Fruit fly (Drosophila melanogaster) whole organism: ENCODE measurements around the gene RpL7.

Experiments used
- CG8478 ChIP-seq: fragments of >200 bp; optimal IDR thresholded peaks from 2 replicates; lab custom pipeline; 2018; ENCODE audit warnings: inconsistent platforms
- Dll ChIP-seq: fragments of >200 bp; optimal IDR thresholded peaks from 2 replicates; lab custom pipeline; 2017
- EcR ChIP-seq, 2 experiments: fragments of >200 bp; optimal IDR thresholded peaks; 2 replicates each; lab custom pipeline; 2017; ENCODE audit warnings: missing biosample characterization in 2 of 2, missing genetic modification characterization in 2 of 2, missing genetic modification reagents in 2 of 2
- pan ChIP-seq: fragments of >200 bp; optimal IDR thresholded peaks from 2 replicates; lab custom pipeline; 2017
- psq ChIP-seq: fragments of >200 bp; optimal IDR thresholded peaks from 2 replicates; lab custom pipeline; 2017
- usp ChIP-seq: fragments of >200 bp; optimal IDR thresholded peaks from 2 replicates; lab custom pipeline; 2017; ENCODE audit warnings: missing biosample characterization, missing genetic modification characterization, mixed read lengths

RpL7 gene

dm6 chr2L:10210631-10211557 is 10.1 kb downstream of the RpL7 start, which contains the start of the genes CG5727 and ath:
CG5727 (minus strand) TSS chr2L:10210681.
ath (plus strand) TSS chr2L:10211143.
- TF ChIP-seq CG8478 (lab: Kevin White, UChicago), result no peak
- TF ChIP-seq pan (lab: Kevin White, UChicago), result no peak
- TF ChIP-seq Dll, result no peak
- TF ChIP-seq usp, result no peak
- no peak for TF ChIP-seq EcR (GFP tag; optimal IDR thresholded peaks at IDR 0.05; lab: Kevin White, UChicago)
- no peak for TF ChIP-seq psq (lab: Kevin White, UChicago)

DNA sequence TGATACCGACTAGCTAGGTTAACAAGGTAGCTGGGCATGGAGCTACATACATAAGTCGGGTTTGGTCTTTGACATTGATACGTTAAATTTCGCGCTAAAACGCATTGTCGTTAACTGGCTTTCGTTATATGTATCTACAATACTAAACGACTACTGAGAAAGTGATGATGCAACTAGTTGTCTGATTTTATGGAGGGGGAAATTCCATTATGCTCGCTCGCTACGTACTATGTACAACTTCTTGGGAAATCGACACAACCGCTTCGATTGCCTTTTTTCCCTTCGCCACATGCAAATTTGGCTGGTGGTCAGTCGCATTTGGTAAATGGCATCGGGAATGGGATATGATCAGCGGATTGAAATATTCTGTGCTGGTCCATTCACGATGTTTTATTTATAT is 19.2 kb downstream of the RpL7 start:
- TF ChIP-seq EcR (GFP tag; optimal IDR thresholded peaks at IDR 0.05; lab: Kevin White, UChicago), result no peak
- TF ChIP-seq pan (lab: Kevin White, UChicago), result no peak
- no peak for TF ChIP-seq Dll
- no peak for TF ChIP-seq CG8478 (lab: Kevin White, UChicago)
- no peak for TF ChIP-seq usp
- no peak for TF ChIP-seq psq (lab: Kevin White, UChicago)

dm6 chr2L:10220501-10221386 is 19.9 kb downstream of the RpL7 start, which contains the start of the genes Npc1a and Prosalpha6:
Npc1a (minus strand) TSS chr2L:10221216.
Prosalpha6 (plus strand) TSS chr2L:10221351.
- no peak for TF ChIP-seq EcR (GFP tag; optimal IDR thresholded peaks at IDR 0.05; lab: Kevin White, UChicago)
- no peak for TF ChIP-seq psq (lab: Kevin White, UChicago)
- TF ChIP-seq pan (lab: Kevin White, UChicago), result no peak
- no peak for TF ChIP-seq Dll
- no peak for TF ChIP-seq usp
- TF ChIP-seq CG8478 (lab: Kevin White, UChicago), result no peak

- TF ChIP-seq usp, result no peak
- TF ChIP-seq pan (lab: Kevin White, UChicago), result no peak
- TF ChIP-seq psq (lab: Kevin White, UChicago), result no peak
- TF ChIP-seq Dll, result no peak
- TF ChIP-seq CG8478 (lab: Kevin White, UChicago), result no peak
- no peak for TF ChIP-seq EcR (GFP tag; optimal IDR thresholded peaks at IDR 0.05; lab: Kevin White, UChicago)
Measured at dm6 chr2L:10221387-10221705, 20.5 kb downstream of the RpL7 start.

- TF ChIP-seq EcR (GFP tag; optimal IDR thresholded peaks at IDR 0.05; lab: Kevin White, UChicago) (no peak), Dll (no peak), CG8478 (lab: Kevin White, UChicago) (no peak), psq (lab: Kevin White, UChicago) (no peak), usp (no peak), pan (lab: Kevin White, UChicago) (no peak)
Measured at dm6 chr2L:10222550-10223231, 21.9 kb downstream of the RpL7 start, which contains the start of gene Bcs1. Bcs1 (plus strand) TSS chr2L:10222657.

DNA sequence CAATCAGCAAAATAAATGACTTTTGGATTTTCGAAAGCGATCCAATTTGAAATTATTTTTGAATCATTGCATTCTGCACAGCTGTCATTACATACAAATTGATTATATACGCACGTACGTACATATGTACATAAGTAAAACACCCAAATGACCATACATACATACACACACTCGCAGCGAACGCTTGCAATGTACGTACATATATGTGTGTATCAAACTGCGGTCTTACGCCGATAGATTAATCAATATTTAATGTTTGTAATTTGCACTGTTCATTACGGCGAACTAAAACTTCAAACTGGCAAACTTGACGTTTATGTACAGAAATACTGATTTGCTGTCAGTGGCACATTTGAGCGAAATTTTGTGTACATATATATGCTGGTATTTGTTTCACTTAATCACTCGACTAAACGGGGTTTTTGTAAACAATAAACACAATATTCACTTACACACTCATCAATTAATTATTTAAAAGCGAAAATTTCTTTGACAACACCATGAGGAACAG is 25.5 kb downstream of the RpL7 start:
- no peak for TF ChIP-seq Dll
- TF ChIP-seq EcR (GFP tag; optimal IDR thresholded peaks at IDR 0.05; lab: Kevin White, UChicago), result no peak
- TF ChIP-seq psq (lab: Kevin White, UChicago), result no peak
- no peak for TF ChIP-seq CG8478 (lab: Kevin White, UChicago)
- no peak for TF ChIP-seq usp
- TF ChIP-seq pan (lab: Kevin White, UChicago), result no peak

DNA sequence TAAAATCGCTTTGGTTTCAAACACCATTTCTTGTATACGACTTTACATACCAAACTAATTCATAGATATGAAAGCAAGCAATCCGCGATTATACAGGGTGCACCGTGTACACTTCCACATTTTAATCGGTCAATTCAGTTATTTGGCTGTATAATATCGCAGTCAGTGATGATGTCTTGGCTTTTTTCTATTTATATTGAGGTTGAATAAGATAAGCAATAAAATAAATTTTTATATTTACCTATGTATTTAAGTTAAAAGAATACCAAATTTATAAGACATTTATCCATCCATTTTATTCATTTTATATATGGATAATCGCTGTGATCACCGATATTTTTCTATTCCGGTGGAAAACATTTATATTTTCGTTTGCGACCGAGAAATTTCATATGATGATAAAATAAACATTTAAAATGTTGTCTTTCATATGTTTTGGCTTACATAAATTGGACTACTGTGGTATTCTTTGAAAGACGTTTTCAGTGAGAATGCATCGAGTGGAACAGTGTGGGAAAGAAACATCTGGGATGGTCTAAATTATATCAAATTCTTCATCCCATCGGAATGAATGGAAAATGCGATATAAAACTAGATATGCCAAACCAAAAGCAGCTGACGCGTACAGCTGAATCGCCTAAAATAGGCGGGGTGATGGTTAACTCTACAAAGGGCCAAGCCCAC is 26.1 kb downstream of the RpL7 start, which contains the start of gene CG5708:
CG5708 (minus strand) TSS at position 85 of the 684 bp plus-strand sequence.
- TF ChIP-seq EcR (GFP tag; optimal IDR thresholded peaks at IDR 0.05; lab: Kevin White, UChicago) (no peak), usp (no peak), Dll (no peak), psq (lab: Kevin White, UChicago) (no peak), pan (lab: Kevin White, UChicago) (no peak), CG8478 (lab: Kevin White, UChicago) (no peak)

DNA sequence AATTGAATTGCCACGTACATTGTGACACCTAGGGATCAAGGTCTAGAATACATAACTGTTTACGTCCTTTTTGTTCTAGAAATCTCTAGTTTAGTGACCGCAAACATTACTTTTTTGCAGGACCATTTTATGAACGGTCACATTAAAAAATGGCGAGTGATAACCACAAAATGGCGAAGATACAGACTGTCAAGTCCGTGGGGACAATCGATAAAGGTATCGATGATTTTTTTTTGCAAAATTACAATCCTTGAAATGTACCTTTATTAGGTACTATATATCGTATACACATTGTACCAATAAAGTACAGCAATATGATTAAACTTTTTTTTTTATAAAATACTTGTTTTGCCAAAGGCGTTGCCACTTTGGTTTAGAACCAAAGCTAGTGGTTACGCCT is 29.7 kb downstream of the RpL7 start:
- TF ChIP-seq pan (lab: Kevin White, UChicago) (no peak), EcR (GFP tag; optimal IDR thresholded peaks at IDR 0.05; lab: Kevin White, UChicago) (no peak), Dll (no peak), CG8478 (lab: Kevin White, UChicago) (no peak), psq (lab: Kevin White, UChicago) (no peak), usp (no peak)

DNA sequence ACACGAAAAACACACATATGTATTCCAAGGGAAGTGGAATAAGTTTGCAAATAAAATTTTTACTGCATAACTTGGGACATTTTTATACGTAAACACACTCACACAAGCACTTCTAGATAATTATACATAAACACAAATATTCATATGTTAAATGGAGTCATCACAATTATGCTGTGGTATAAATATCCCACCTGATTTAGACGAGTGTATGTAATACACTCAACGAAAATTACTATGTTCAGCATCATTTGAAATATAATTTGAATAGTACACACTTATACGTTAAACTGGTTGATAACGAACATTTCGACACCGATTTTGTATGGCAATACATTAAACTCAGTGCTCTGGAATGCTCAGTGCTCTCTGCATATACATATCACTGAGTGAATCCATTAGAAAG is 30.3 kb downstream of the RpL7 start:
- no peak for TF ChIP-seq Dll
- TF ChIP-seq EcR (GFP tag; optimal IDR thresholded peaks at IDR 0.05; lab: Kevin White, UChicago), result no peak
- no peak for TF ChIP-seq pan (lab: Kevin White, UChicago)
- no peak for TF ChIP-seq CG8478 (lab: Kevin White, UChicago)
- TF ChIP-seq psq (lab: Kevin White, UChicago), result no peak
- no peak for TF ChIP-seq usp

DNA sequence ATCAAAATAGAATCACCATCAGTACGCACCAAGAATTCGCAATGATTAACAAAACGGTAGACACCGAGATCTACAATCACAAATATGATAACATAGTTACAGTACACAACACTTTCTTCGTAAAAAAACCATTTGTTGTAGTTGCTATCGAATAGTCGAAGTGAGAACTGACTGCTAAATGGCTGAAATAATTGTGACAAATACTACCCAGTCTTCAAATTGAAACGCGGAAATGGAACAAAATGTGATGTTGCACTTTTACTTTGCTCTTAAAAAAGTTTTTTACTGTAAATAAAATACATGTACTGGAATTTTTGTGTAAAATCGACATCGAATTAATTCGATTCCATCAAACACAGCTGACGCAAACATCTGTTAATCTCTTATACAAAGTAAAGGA is 30.7 kb downstream of the RpL7 start, which contains the start of gene ova:
ova (minus strand) TSS at position 183 of the 400 bp plus-strand sequence.
- TF ChIP-seq EcR (GFP tag; optimal IDR thresholded peaks at IDR 0.05; lab: Kevin White, UChicago), result no peak
- no peak for TF ChIP-seq usp
- no peak for TF ChIP-seq pan (lab: Kevin White, UChicago)
- TF ChIP-seq Dll, result no peak
- TF ChIP-seq psq (lab: Kevin White, UChicago), result no peak
- no peak for TF ChIP-seq CG8478 (lab: Kevin White, UChicago)
